Fruit fly (Drosophila melanogaster): ENCODE data around the gene Tspo.

dm6 chr2L:510534-511014 is 48.8 kb upstream of the Tspo start:
- TF ChIP-seq Ets97D (GFP tag; optimal IDR thresholded peaks at IDR 0.05) (no peak), bigmax (GFP tag; optimal IDR thresholded peaks at IDR 0.05) (no peak), psq (GFP tag; optimal IDR thresholded peaks at IDR 0.05) (peak; percentile 71), br (optimal IDR thresholded peaks at IDR 0.05) (no peak), CG3995 (GFP tag; optimal IDR thresholded peaks at IDR 0.05) (no peak), CG17612 (GFP tag; IDR thresholded peaks at IDR 0.05) (no peak), NC2β (GFP tag; optimal IDR thresholded peaks at IDR 0.05) (peak; percentile 79), Rfx (GFP tag; IDR thresholded peaks at IDR 0.05) (peak; percentile 49; the same call in 1 of the 2 replicates), CG7372 (GFP tag; IDR thresholded peaks at IDR 0.05) (no peak), Usf (GFP tag; optimal IDR thresholded peaks at IDR 0.05) (peak; percentile 53)
